Fruit fly (Drosophila melanogaster) whole organism, embryonic: ENCODE data around the gene CG33269.

Experiments
- Ada2b ChIP-seq: fragments of 200-800 bp; sonication (Bioruptor generic); IDR thresholded peaks from 2 replicates; pipeline ENCODE4 v1.3.6; 2022; ENCODE audit warnings: missing biosample characterization, missing genetic modification characterization
- CG7357 ChIP-seq: fragments of 200-800 bp; sonication (Bioruptor generic); IDR thresholded peaks from 3 replicates; pipeline ENCODE4 v1.3.6; 2022; ENCODE audit warnings: missing biosample characterization, missing genetic modification characterization
- CG8924 ChIP-seq: fragments of 200-800 bp; optimal IDR thresholded peaks from 3 replicates; lab custom pipeline; 2019; ENCODE audit warnings: missing biosample characterization, mild to moderate bottlenecking, missing genetic modification characterization, moderate library complexity
- Ssrp ChIP-seq: fragments of 200-800 bp; sonication (Bioruptor generic); optimal IDR thresholded peaks from 2 replicates; lab custom pipeline; 2018; ENCODE audit warnings: missing biosample characterization, mild to moderate bottlenecking, missing genetic modification characterization, moderate library complexity
- da ChIP-seq: fragments of 200-800 bp; sonication (Bioruptor generic); optimal IDR thresholded peaks from 2 replicates; lab custom pipeline; 2016; ENCODE audit warnings: missing biosample characterization, missing genetic modification characterization
- disco-r ChIP-seq: fragments of 200-800 bp; sonication (Bioruptor generic); optimal IDR thresholded peaks from 2 replicates; lab custom pipeline; 2016; ENCODE audit warnings: missing biosample characterization, missing genetic modification characterization
- gsb ChIP-seq: fragments of 200-800 bp; sonication (Bioruptor generic); IDR thresholded peaks from 2 replicates; pipeline ENCODE4 v1.3.6; 2022; ENCODE audit warnings: missing biosample characterization, missing genetic modification characterization

dm6 chr3L:11549432-11549831 lies 32.6 kb downstream of the CG33269 start:
- no peak for TF ChIP-seq da (GFP tag; lab: Kevin White, UChicago)
- TF ChIP-seq gsb (GFP tag; lab: Robert Waterston, UW) = no peak
- no peak for TF ChIP-seq CG7357 (GFP tag; lab: Robert Waterston, UW)
- no peak for TF ChIP-seq CG8924 (tag; lab: Kevin White, UChicago)
- no peak for TF ChIP-seq Ada2b
- TF ChIP-seq Ssrp (tag; lab: Kevin White, UChicago) = no peak
- no peak for TF ChIP-seq disco-r
